Worm (Caenorhabditis elegans): ENCODE measurements around the gene R10E11.6.

R10E11.6 gene

DNA sequence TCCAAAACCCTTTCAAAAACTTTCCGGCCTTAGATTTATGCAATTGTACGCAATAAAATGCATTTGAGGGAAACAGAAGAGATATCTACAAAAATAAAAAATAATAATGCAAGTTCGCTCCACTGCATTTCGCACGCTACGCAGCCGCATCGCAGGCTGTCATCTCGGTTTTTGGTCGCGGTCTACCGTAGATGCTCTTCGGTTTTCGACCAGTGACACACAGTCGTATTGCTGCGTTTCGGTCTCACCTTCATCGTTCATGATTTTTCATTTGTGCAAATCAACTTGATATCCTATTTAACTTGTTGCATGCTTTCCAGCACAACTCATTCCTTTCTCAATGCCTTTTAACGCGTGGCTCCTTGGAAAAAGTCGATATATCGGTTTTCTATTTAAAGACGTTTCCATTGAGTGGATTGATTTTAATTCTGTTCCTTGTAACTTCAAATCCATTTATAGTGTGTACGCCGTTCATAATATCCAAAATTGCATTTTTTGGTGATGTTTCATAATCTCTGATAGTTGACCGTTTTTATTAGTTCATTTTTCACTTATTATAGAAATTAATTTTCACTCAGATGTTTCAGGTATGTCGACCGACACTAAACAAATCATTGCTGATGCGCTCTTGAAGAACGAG lies 2.0 kb upstream of the R10E11.6 start, which contains the start of gene vha-1 (continued):
- TF ChIP-seq unc-3 (GFP tag; conservative IDR thresholded peaks at IDR 0.05) (no peak), unc-3 (tag; optimal IDR thresholded peaks at IDR 0.05) (no peak), hlh-30 (tag; optimal IDR thresholded peaks at IDR 0.05; ENCODE audit: insufficient read depth) (peak; percentile 26), unc-86 (tag; optimal IDR thresholded peaks at IDR 0.05) (peak; percentile 40), sox-2 (GFP tag; IDR thresholded peaks at IDR 0.05) (no peak), npax-4 (tag; optimal IDR thresholded peaks at IDR 0.05) (no peak), ceh-9 (tag; optimal IDR thresholded peaks at IDR 0.05) (no peak), ets-4 (tag; optimal IDR thresholded peaks at IDR 0.05) (peak; percentile 14), ceh-48 (tag; optimal IDR thresholded peaks at IDR 0.05) (peak; percentile 47), syd-9 (tag; optimal IDR thresholded peaks at IDR 0.05) (no peak), C08G9.2 (tag; optimal IDR thresholded peaks at IDR 0.05) (peak; percentile 15), ceh-45 (GFP tag; IDR thresholded peaks at IDR 0.05) (no peak), nfya-1 (tag; optimal IDR thresholded peaks at IDR 0.05) (peak; percentile 82), ref-2 (tag; optimal IDR thresholded peaks at IDR 0.05) (peak; percentile 63), C38D4.7 (GFP tag; optimal IDR thresholded peaks at IDR 0.05) (no peak), pqm-1 (tag; optimal IDR thresholded peaks at IDR 0.05) (no peak), ceh-22 (tag; optimal IDR thresholded peaks at IDR 0.05) (no peak), che-1 (tag; optimal IDR thresholded peaks at IDR 0.05) (no peak), fax-1 (tag; optimal IDR thresholded peaks at IDR 0.05) (no peak), ceh-19 (GFP tag; optimal IDR thresholded peaks at IDR 0.05) (no peak), dve-1 (tag; optimal IDR thresholded peaks at IDR 0.05) (peak; percentile 58), ceh-34 (tag; optimal IDR thresholded peaks at IDR 0.05) (peak; percentile 31), ttx-3 (tag; optimal IDR thresholded peaks at IDR 0.05) (peak; percentile 2), K02D7.2 (tag; optimal IDR thresholded peaks at IDR 0.05) (no peak), fkh-10 (GFP tag; optimal IDR thresholded peaks at IDR 0.05) (no peak)

- TF ChIP-seq ceh-34 (tag; optimal IDR thresholded peaks at IDR 0.05), result no peak
- TF ChIP-seq unc-42 (tag; optimal IDR thresholded peaks at IDR 0.05), result no peak
- TF ChIP-seq elt-2 (tag; optimal IDR thresholded peaks at IDR 0.05), result peak; percentile 56
- TF ChIP-seq K09A11.1 (tag; optimal IDR thresholded peaks at IDR 0.05; ENCODE audit: insufficient read depth), result no peak
- no peak for TF ChIP-seq elt-4 (tag; optimal IDR thresholded peaks at IDR 0.05)
These were observed 782 bp upstream of the R10E11.6 start, which contains the start of gene vha-2 for ce11 chrIII:9782011-9782436. Gene vha-2, plus strand, starts transcription at chrIII:9782164.

DNA sequence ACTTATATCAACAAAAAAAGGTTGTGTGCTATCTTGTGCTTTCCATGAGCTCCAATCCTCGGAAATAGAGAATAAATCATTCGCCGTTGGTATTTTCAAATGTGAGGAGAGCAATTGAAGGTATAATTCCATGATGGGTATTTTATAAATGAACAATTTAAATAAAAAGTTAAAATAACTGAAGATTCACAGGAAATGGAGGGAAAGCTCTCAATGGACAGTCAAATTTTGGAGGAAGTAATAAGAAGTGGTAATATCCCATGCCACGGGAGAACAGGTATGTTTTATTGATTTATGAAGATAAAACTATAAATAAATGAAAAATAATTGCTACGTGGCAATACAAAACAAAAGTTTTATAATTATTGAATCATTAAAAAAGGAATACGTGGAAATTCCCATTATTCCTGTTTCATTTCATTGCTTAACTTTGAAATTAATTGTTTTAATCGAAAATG lies 356 bp downstream of the R10E11.6 start:
- TF ChIP-seq hlh-15 (tag; optimal IDR thresholded peaks at IDR 0.05) (no peak), fax-1 (tag; optimal IDR thresholded peaks at IDR 0.05) (no peak), che-1 (tag; optimal IDR thresholded peaks at IDR 0.05) (no peak), dmd-4 (tag; optimal IDR thresholded peaks at IDR 0.05; ENCODE audit: borderline replicate concordance) (no peak), madf-2 (tag; optimal IDR thresholded peaks at IDR 0.05) (no peak), lin-11 (tag; optimal IDR thresholded peaks at IDR 0.05) (no peak), tbx-2 (tag; optimal IDR thresholded peaks at IDR 0.05) (no peak), rnt-1 (tag; optimal IDR thresholded peaks at IDR 0.05) (no peak), elt-4 (tag; optimal IDR thresholded peaks at IDR 0.05) (no peak), ets-4 (tag; optimal IDR thresholded peaks at IDR 0.05) (no peak), odd-2 (tag; optimal IDR thresholded peaks at IDR 0.05) (no peak), K09A11.1 (tag; optimal IDR thresholded peaks at IDR 0.05; ENCODE audit: insufficient read depth) (no peak), ceh-6 (GFP tag; optimal IDR thresholded peaks at IDR 0.05) (no peak), ref-2 (tag; optimal IDR thresholded peaks at IDR 0.05) (no peak), T23F11.4 (GFP tag; optimal IDR thresholded peaks at IDR 0.05) (no peak), fkh-6 (tag; optimal IDR thresholded peaks at IDR 0.05) (no peak), ztf-16 (tag; optimal IDR thresholded peaks at IDR 0.05) (no peak), gmeb-2 (tag; optimal IDR thresholded peaks at IDR 0.05) (no peak), nhr-232 (tag; optimal IDR thresholded peaks at IDR 0.05) (no peak)

Data from whole organism, late embryonic.